Worm (Caenorhabditis elegans) whole organism, L2 larva: ENCODE data around the gene C54D10.9.

ENCODE experiments used
- aly-2 ChIP-seq: fragments of 150-350 bp; optimal IDR thresholded peaks from 2 replicates; lab custom pipeline; 2014; ENCODE audit warnings: missing biosample characterization, missing genetic modification characterization
- egl-27 ChIP-seq: sonication (generic microtip); optimal IDR thresholded peaks from 3 replicates; lab custom pipeline; 2017; ENCODE audit warnings: missing biosample characterization, missing genetic modification reagents, missing genetic modification characterization
- mdl-1 ChIP-seq, 2 experiments: fragments of 150-350 bp in 1 of 2; sonication (generic microtip) in 1 of 2; optimal IDR thresholded peaks; 2 replicates each; lab custom pipeline; 2017; ENCODE audit warnings: missing biosample characterization in 2 of 2, missing genetic modification characterization in 2 of 2
- nhr-23 ChIP-seq: fragments of 150-350 bp; optimal IDR thresholded peaks from 2 replicates; lab custom pipeline; 2014; ENCODE audit warnings: missing biosample characterization, missing genetic modification reagents, missing genetic modification characterization

- TF ChIP-seq mdl-1 (tag; optimal IDR thresholded peaks at IDR 0.05; lab: Kevin White, UChicago): no peak
- TF ChIP-seq nhr-23 (tag; lab: Kevin White, UChicago): no peak
- TF ChIP-seq aly-2 (tag; lab: Kevin White, UChicago): no peak
- no peak for TF ChIP-seq egl-27 (tag; lab: Kevin White, UChicago)
Measured at ce11 chrV:12443754-12444153, 3.2 kb upstream of the C54D10.9 start, which contains the start of gene pals-39.
